Worm (Caenorhabditis elegans) whole organism, dauer: Measurements from ENCODE around the gene T16G1.5.

ENCODE experiments used
- unc-62 ChIP-seq: sonication (generic microtip); optimal IDR thresholded peaks from 2 replicates; lab custom pipeline; 2017; ENCODE audit warnings: missing biosample characterization, missing genetic modification reagents, missing genetic modification characterization

T16G1.5 gene

ce11 chrV:12905074-12905473, 34.3 kb downstream of the T16G1.5 start, which contains the start of gene ttr-28:
Gene ttr-28, minus strand, starts transcription at chrV:12905174.
- TF ChIP-seq unc-62 (GFP tag; lab: Kevin White, UChicago) = no peak

DNA sequence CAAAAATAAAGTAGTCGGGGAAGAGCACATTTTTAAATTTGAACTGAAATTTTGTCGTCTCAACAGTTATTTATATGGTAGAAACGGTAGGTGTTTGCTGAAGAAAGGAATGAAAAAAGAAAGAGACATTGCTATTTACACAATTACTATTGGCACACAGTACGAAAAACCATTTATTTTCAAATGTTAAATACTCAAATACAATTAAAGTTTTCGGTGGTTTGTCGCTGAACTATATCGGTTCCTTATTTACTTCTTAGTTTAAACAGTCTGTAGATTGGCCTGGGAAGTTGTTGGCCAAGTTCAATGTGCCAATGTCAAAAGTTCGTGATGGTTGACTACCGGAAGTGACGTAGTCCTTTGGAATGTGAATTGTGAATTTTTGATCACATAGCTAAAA, 35.3 kb downstream of the T16G1.5 start, which contains the start of gene ttr-27:
Gene ttr-27, minus strand, starts transcription at position 45 of the 400 bp plus-strand sequence.
- no peak for TF ChIP-seq unc-62 (GFP tag; lab: Kevin White, UChicago)

DNA sequence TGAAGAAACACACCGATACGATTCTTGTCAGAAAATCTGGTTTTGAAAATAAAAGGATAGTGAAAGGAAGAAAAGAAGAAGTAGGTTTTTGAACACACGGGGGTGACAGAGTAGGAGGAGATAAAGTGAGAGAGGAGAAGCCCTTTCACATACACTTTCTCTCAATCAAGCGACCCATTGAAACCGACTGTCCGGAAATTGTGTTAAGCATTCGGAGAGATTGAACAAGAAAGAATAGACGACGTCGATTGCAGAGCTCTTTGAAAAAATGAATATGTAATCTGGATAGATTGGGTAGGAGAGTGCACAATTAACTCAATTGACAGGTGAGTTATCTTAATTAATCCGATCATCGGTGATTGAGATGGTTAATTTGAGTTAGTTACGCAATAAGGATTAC, 38.1 kb downstream of the T16G1.5 start:
- TF ChIP-seq unc-62 (GFP tag; lab: Kevin White, UChicago) = no peak

DNA sequence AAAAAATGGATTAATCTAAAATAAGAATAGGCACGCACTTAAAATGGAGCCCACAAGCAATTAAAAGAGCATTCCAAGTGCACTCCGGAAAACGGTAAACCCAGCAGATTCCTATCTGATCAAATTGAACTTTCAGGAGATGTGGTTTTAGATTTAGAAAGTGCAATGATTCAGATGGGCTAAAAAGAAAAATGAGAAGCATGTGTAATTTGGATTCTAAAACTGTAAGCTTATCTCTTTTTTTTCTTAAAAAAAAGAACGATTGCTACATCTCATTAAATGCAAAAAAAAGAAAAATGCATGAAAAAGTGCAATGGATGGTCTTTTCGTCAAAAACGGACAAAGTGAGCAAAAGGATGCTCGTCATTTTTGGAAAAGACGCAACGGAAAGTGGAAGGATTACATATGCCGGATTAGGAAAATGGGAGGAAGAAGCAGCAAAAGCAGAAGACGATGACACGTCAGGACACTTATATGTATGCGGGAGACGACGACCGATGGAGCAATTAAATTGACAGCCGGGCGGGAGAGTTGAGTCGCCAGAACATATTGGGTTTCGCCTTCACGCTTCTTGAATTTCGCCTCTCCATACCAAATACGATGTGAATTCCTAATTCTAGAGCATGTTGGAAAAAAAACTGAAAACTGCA, 40.6 kb downstream of the T16G1.5 start:
- no peak for TF ChIP-seq unc-62 (GFP tag; lab: Kevin White, UChicago)

DNA sequence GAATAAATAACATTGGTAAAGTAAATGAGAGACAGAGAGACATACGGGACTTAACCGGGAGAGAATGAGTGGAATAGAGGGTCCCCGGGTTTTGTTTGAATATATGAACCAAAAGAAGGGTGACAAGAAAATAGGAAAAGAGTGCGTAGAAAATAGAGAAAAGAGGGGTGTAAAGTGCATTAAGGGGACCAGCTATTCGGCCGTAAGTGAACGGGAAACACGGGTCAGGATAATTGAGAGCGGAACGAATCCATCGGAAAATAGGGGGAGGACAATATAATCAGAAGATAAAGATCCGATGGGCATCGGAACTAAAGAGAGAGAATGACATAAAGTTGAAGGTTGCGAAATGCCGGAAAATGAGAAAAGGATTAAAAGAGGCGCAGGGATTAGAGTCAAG, 42.0 kb downstream of the T16G1.5 start:
- no peak for TF ChIP-seq unc-62 (GFP tag; lab: Kevin White, UChicago)

- TF ChIP-seq unc-62 (GFP tag; lab: Kevin White, UChicago) = no peak
These were observed 42.5 kb downstream of the T16G1.5 start for ce11 chrV:12896850-12897249.

DNA sequence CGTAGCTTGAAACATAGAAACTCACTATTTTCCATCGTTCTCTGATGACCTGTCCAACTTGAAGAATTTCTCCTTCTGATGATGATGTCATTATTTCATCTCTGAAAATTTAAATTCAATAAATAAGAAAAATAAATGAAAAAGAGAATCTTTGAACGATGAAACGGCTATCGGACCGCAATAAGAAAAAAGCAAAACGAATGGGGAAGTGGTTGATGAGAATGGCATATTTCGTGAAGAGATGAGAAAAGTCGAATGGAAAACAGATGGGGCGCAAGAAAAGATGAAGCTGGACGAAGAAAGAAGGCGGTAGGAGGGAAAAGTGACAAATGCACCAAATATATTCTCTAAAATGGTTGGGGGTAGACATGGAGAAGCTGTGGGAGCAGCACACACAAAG, 43.6 kb downstream of the T16G1.5 start, which contains the start of gene ttbk-7:
Gene ttbk-7, minus strand, starts transcription at position 101 of the 400 bp plus-strand sequence.
- TF ChIP-seq unc-62 (GFP tag; lab: Kevin White, UChicago) = no peak
